Worm (Caenorhabditis elegans): ENCODE measurements around the gene abts-4.

Gene abts-4

DNA sequence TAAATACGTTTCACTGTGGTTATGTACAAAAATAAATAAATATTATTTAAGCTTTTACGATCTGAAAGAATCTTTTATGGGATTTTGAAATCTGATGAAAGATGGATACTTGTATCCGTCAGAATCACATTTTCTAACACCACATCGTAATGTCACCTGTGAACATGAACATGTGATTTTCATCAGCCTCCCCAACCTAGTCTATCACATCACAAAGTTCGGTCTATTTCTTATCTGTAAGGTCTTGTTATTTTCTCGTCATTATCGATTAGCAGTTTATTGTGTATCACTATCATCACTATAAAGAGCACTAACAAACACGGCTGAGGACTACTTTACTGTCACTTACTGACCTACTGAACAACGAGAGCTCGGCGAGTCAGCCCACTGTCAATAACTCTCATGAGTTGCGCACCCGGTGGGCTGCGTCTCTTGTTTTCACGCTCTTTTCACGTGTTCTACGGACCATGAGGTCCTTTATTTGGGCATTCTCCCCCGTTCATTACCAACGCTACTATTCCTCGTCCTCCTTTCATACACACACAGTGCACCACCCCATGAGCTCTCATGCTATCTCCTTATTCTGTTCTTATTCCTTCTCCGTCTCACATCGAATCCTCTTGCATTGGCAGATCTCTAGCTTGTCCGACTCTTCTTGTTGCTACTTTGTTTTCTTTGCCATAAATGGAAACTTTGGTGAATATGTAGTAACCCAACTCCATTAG, 45.8 kb upstream of the abts-4 start:
- no peak for TF ChIP-seq ceh-62 (tag; optimal IDR thresholded peaks at IDR 0.05)
- TF ChIP-seq nhr-28 (tag; optimal IDR thresholded peaks at IDR 0.05), result peak; percentile 85
- no peak for TF ChIP-seq ztf-11 (tag; optimal IDR thresholded peaks at IDR 0.05)
- TF ChIP-seq mdl-1 (tag; optimal IDR thresholded peaks at IDR 0.05), result peak in 1 of 2 experiments; percentile 51
- TF ChIP-seq unc-39 (tag; optimal IDR thresholded peaks at IDR 0.05), result no peak
- TF ChIP-seq madf-9 (GFP tag; conservative IDR thresholded peaks at IDR 0.05), result no peak
- peak; percentile 36 for TF ChIP-seq nhr-48 (tag; optimal IDR thresholded peaks at IDR 0.05)
- TF ChIP-seq mxl-3 (GFP tag; optimal IDR thresholded peaks at IDR 0.05), result no peak
- no peak for TF ChIP-seq ceh-82 (tag; optimal IDR thresholded peaks at IDR 0.05)
- TF ChIP-seq spr-1 (tag; optimal IDR thresholded peaks at IDR 0.05), result no peak
- peak; percentile 39; the same call in 1 of the 2 replicates for TF ChIP-seq tra-1 (GFP tag; IDR thresholded peaks at IDR 0.05)
- TF ChIP-seq saeg-2 (GFP tag; IDR thresholded peaks at IDR 0.05), result no peak
- TF ChIP-seq daf-16 (GFP tag; optimal IDR thresholded peaks at IDR 0.05), result no peak
- peak; percentile 83 for TF ChIP-seq daf-16 (tag; optimal IDR thresholded peaks at IDR 0.05)
- TF ChIP-seq pqm-1 (tag; optimal IDR thresholded peaks at IDR 0.05), result peak; percentile 2
- peak; percentile 75; the same call in 1 of the 2 replicates for TF ChIP-seq mxl-2 (GFP tag; conservative IDR thresholded peaks at IDR 0.05)
- TF ChIP-seq zip-2 (tag; optimal IDR thresholded peaks at IDR 0.05), result no peak
- TF ChIP-seq vab-7 (GFP tag; IDR thresholded peaks at IDR 0.05), result no peak
- TF ChIP-seq dve-1 (tag; optimal IDR thresholded peaks at IDR 0.05; ENCODE audit: insufficient read depth), result peak; percentile 63
- TF ChIP-seq snpc-4 (tag; optimal IDR thresholded peaks at IDR 0.05), result no peak
- TF ChIP-seq dmd-8 (GFP tag; IDR thresholded peaks at IDR 0.05), result no peak
- TF ChIP-seq hlh-11 (tag; optimal IDR thresholded peaks at IDR 0.05), result peak; percentile 70
- TF ChIP-seq dmd-6 (GFP tag; IDR thresholded peaks at IDR 0.05), result peak; percentile 52; the same call in 1 of the 2 replicates
- TF ChIP-seq hlh-30 (tag; optimal IDR thresholded peaks at IDR 0.05; ENCODE audit: insufficient read depth), result peak; percentile 77
- TF ChIP-seq hmg-1.1 (GFP tag; IDR thresholded peaks at IDR 0.05), result no peak
- TF ChIP-seq cey-2 (tag; optimal IDR thresholded peaks at IDR 0.05; ENCODE audit: borderline replicate concordance, insufficient read depth), result no peak
- TF ChIP-seq spr-3 (GFP tag; optimal IDR thresholded peaks at IDR 0.05), result no peak
- no peak for TF ChIP-seq ZK546.5 (tag; optimal IDR thresholded peaks at IDR 0.05)
- no peak for TF ChIP-seq rbr-2 (tag; optimal IDR thresholded peaks at IDR 0.05)
- no peak for TF ChIP-seq ztf-7 (tag; optimal IDR thresholded peaks at IDR 0.05)
- TF ChIP-seq mdt-29 (GFP tag; IDR thresholded peaks at IDR 0.05), result no peak
- no peak for TF ChIP-seq mep-1 (tag; optimal IDR thresholded peaks at IDR 0.05)
- TF ChIP-seq ceh-28 (tag; optimal IDR thresholded peaks at IDR 0.05), result no peak
- no peak for TF ChIP-seq tag-97 (GFP tag; IDR thresholded peaks at IDR 0.05)
- TF ChIP-seq F26F4.8 (GFP tag; conservative IDR thresholded peaks at IDR 0.05), result 0 out of 2 replicates have a peak, but pooled peaks have one; percentile 38
- no peak for TF ChIP-seq daf-8 (GFP tag; IDR thresholded peaks at IDR 0.05)
- peak in 1 of 2 experiments; percentile 56 for TF ChIP-seq unc-62 (GFP tag; optimal IDR thresholded peaks at IDR 0.05 in 1 of 2)
- no peak for TF ChIP-seq unc-62 (tag; optimal IDR thresholded peaks at IDR 0.05)
- no peak for TF ChIP-seq duxl-1 (tag; optimal IDR thresholded peaks at IDR 0.05; ENCODE audit: poor library complexity)
- no peak for TF ChIP-seq daf-12 (tag; optimal IDR thresholded peaks at IDR 0.05)
- no peak for TF ChIP-seq ctbp-1 (GFP tag; IDR thresholded peaks at IDR 0.05)
- TF ChIP-seq D1046.2 (GFP tag; IDR thresholded peaks at IDR 0.05), result no peak
- no peak for TF ChIP-seq madf-5 (GFP tag; IDR thresholded peaks at IDR 0.05)
- TF ChIP-seq Y75B8A.6 (GFP tag; IDR thresholded peaks at IDR 0.05), result no peak
- TF ChIP-seq ceh-20 (GFP tag; IDR thresholded peaks at IDR 0.05), result no peak
- TF ChIP-seq Y105C5A.15 (GFP tag; IDR thresholded peaks at IDR 0.05), result no peak
- peak; percentile 6 for TF ChIP-seq nhr-77 (tag; optimal IDR thresholded peaks at IDR 0.05)
- no peak for TF ChIP-seq egl-27 (tag; optimal IDR thresholded peaks at IDR 0.05)
- no peak for TF ChIP-seq jun-1 (tag; optimal IDR thresholded peaks at IDR 0.05)
- no peak for TF ChIP-seq nhr-6 (tag; optimal IDR thresholded peaks at IDR 0.05)
- TF ChIP-seq lim-7 (GFP tag; IDR thresholded peaks at IDR 0.05), result no peak
